Fruit fly (Drosophila melanogaster): Measurements from ENCODE around the gene TfIIFalpha.
A peak's percentile ranks its signal among the peaks of the same experiment; 100 is the strongest.

The TfIIFalpha gene

dm6 chr3R:6406566-6407098 is 26.4 kb downstream of the TfIIFalpha start, which contains the start of gene gpp (continued):
- TF ChIP-seq wek (GFP tag; optimal IDR thresholded peaks at IDR 0.05) (no peak), eve (GFP tag; optimal IDR thresholded peaks at IDR 0.05) (peak in 1 of 2 experiments; percentile 80), GATAe (GFP tag; conservative IDR thresholded peaks at IDR 0.05) (no peak), en (GFP tag; optimal IDR thresholded peaks at IDR 0.05) (no peak), H2.0 (GFP tag; IDR thresholded peaks at IDR 0.05) (no peak), CG2678 (tag; optimal IDR thresholded peaks at IDR 0.05) (peak; percentile 1), bigmax (GFP tag; optimal IDR thresholded peaks at IDR 0.05) (no peak), ro (GFP tag; IDR thresholded peaks at IDR 0.05) (no peak), ftz-f1 (GFP tag; optimal IDR thresholded peaks at IDR 0.05) (peak; percentile 7), CG15011 (GFP tag; optimal IDR thresholded peaks at IDR 0.05) (no peak), repo (GFP tag; optimal IDR thresholded peaks at IDR 0.05) (no peak), tna (GFP tag; IDR thresholded peaks at IDR 0.05; ENCODE audit: partially characterized antibody) (no peak), scrt (GFP tag; optimal IDR thresholded peaks at IDR 0.05) (peak; percentile 24), CG1603 (tag; optimal IDR thresholded peaks at IDR 0.05) (peak; percentile 48), CG12744 (GFP tag; optimal IDR thresholded peaks at IDR 0.05) (no peak), CG31365 (tag; optimal IDR thresholded peaks at IDR 0.05) (no peak), Lhr (GFP tag; optimal IDR thresholded peaks at IDR 0.05) (peak; percentile 59), nerfin-2 (GFP tag; IDR thresholded peaks at IDR 0.05; ENCODE audit: partially characterized antibody) (no peak), Blimp-1 (GFP tag; optimal IDR thresholded peaks at IDR 0.05) (no peak), CG15073 (GFP tag; optimal IDR thresholded peaks at IDR 0.05) (no peak), CG10979 (tag; optimal IDR thresholded peaks at IDR 0.05) (no peak), CG8089 (GFP tag; optimal IDR thresholded peaks at IDR 0.05) (no peak), H15 (GFP tag; IDR thresholded peaks at IDR 0.05) (no peak), exex (tag; optimal IDR thresholded peaks at IDR 0.05) (no peak), ATbp (GFP tag; optimal IDR thresholded peaks at IDR 0.05) (no peak), ase (GFP tag; IDR thresholded peaks at IDR 0.05) (no peak), CG3995 (GFP tag; optimal IDR thresholded peaks at IDR 0.05) (peak; percentile 97), pum (GFP tag; optimal IDR thresholded peaks at IDR 0.05) (no peak), CG7372 (GFP tag; IDR thresholded peaks at IDR 0.05) (no peak), gro (GFP tag; optimal IDR thresholded peaks at IDR 0.05) (peak; percentile 25), Side (GFP tag; optimal IDR thresholded peaks at IDR 0.05) (peak; percentile 26), disco-r (GFP tag; optimal IDR thresholded peaks at IDR 0.05) (no peak), hbn (GFP tag; IDR thresholded peaks at IDR 0.05; ENCODE audit: partially characterized antibody) (no peak), CG2199 (GFP tag; IDR thresholded peaks at IDR 0.05) (no peak), gem (tag; optimal IDR thresholded peaks at IDR 0.05) (no peak), Hmx (GFP tag; optimal IDR thresholded peaks at IDR 0.05) (no peak), rib (GFP tag; IDR thresholded peaks at IDR 0.05) (no peak), CG2116 (GFP tag; optimal IDR thresholded peaks at IDR 0.05) (peak; percentile 59), CG1647 (GFP tag; optimal IDR thresholded peaks at IDR 0.05) (no peak), Doc2 (GFP tag; IDR thresholded peaks at IDR 0.05) (no peak), HmgD (GFP tag; optimal IDR thresholded peaks at IDR 0.05) (peak; percentile 18), pho (GFP tag; optimal IDR thresholded peaks at IDR 0.05) (no peak), knrl (GFP tag; IDR thresholded peaks at IDR 0.05; ENCODE audit: partially characterized antibody) (no peak), MBD-R2 (GFP tag; IDR thresholded peaks at IDR 0.05) (no peak), z (GFP tag; IDR thresholded peaks at IDR 0.05) (no peak), CG4820 (GFP tag; optimal IDR thresholded peaks at IDR 0.05) (no peak), CG2889 (GFP tag; IDR thresholded peaks at IDR 0.05) (no peak), Antp (GFP tag; optimal IDR thresholded peaks at IDR 0.05) (no peak), CG7556 (GFP tag; optimal IDR thresholded peaks at IDR 0.05) (no peak), CG9876 (GFP tag; optimal IDR thresholded peaks at IDR 0.05) (no peak), crol (GFP tag; IDR thresholded peaks at IDR 0.05) (no peak), CG17829 (tag; optimal IDR thresholded peaks at IDR 0.05) (peak; percentile 38)

Measured in whole organism, embryonic.